Fruit fly (Drosophila melanogaster): Measurements from ENCODE around the gene CG4768.
A peak's percentile ranks its signal among the peaks of the same experiment; 100 is the strongest.

Gene CG4768

DNA sequence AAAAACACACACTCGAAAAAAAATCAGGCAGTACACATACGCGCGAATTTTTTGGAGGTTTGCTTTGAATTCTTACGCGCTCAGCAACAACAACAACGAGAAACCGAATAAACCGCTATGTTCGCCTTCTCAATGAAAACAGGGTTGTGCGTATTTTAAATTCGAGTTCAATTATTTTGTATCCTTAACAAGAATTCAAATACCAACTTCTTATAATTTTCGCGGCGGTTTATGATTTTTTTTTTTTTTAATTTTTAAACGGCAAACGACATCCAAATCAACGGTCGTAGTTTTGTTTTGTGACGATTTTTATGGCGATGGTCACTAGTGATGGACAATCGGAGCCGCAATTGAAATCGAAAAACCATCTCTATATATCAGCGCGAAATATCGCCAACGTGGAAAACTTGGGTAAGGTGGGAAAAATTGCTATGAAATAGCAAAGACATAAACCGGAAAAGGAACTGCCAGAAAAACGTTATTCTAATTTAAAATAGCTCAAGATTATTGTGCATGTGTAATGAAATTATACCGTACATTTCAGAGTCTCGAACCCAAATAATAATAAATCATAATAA is 40.3 kb upstream of the CG4768 start, which contains the start of gene goe (continued):
- TF ChIP-seq Deaf1 (tag; optimal IDR thresholded peaks at IDR 0.05), result no peak
- no peak for TF ChIP-seq Kr (GFP tag; optimal IDR thresholded peaks at IDR 0.05)
- peak; percentile 16 for TF ChIP-seq lbe (GFP tag; optimal IDR thresholded peaks at IDR 0.05)
- peak; percentile 81 for TF ChIP-seq CG12236 (GFP tag; optimal IDR thresholded peaks at IDR 0.05)
- TF ChIP-seq CG11504 (tag; optimal IDR thresholded peaks at IDR 0.05), result peak; percentile 61
- TF ChIP-seq D (optimal IDR thresholded peaks at IDR 0.05), result no peak
- TF ChIP-seq D (GFP tag; optimal IDR thresholded peaks at IDR 0.05), result no peak
- no peak for TF ChIP-seq Tbp (GFP tag; optimal IDR thresholded peaks at IDR 0.05)
- peak; percentile 85 for TF ChIP-seq Hsf (GFP tag; optimal IDR thresholded peaks at IDR 0.05)
- peak; percentile 76 for TF ChIP-seq CG2875 (GFP tag; optimal IDR thresholded peaks at IDR 0.05)
- TF ChIP-seq CG10565 (GFP tag; optimal IDR thresholded peaks at IDR 0.05), result no peak
- peak; percentile 71 for TF ChIP-seq Oaz (GFP tag; IDR thresholded peaks at IDR 0.05)
- TF ChIP-seq Six4 (GFP tag; optimal IDR thresholded peaks at IDR 0.05), result peak; percentile 40
- peak; percentile 87 for TF ChIP-seq knrl (GFP tag; IDR thresholded peaks at IDR 0.05; ENCODE audit: partially characterized antibody)
- peak; percentile 85 for TF ChIP-seq lilli (GFP tag; optimal IDR thresholded peaks at IDR 0.05)
- TF ChIP-seq CG30403 (GFP tag; optimal IDR thresholded peaks at IDR 0.05), result peak; percentile 82
- TF ChIP-seq CG2120 (GFP tag; optimal IDR thresholded peaks at IDR 0.05), result peak; percentile 89
- no peak for TF ChIP-seq fd64A (GFP tag; optimal IDR thresholded peaks at IDR 0.05)
- TF ChIP-seq bowl (GFP tag; IDR thresholded peaks at IDR 0.05), result peak; percentile 62; the same call in 1 of the 2 replicates

DNA sequence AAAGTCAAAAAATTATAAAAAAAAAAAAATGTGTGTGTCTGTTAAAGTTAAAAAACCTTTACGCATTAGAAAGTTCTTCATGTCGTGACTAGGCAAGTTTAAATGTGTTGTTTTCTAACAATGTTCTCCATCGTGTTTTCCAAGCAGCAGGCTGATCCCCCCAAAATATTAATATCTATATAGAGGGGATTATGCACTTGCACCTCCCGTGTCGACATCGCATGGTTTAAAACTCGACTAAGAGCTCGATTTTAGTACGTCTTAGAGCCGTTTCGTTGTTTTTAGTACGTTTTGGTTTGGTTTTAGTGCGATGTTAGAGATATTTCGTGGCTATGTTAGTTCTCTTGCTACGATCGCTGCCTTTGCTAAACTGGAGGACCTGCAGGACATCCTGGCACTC is 38.9 kb upstream of the CG4768 start:
- TF ChIP-seq pita (GFP tag; optimal IDR thresholded peaks at IDR 0.05) (peak; percentile 39), CG11398 (GFP tag; optimal IDR thresholded peaks at IDR 0.05) (no peak), BEAF-32 (GFP tag; optimal IDR thresholded peaks at IDR 0.05) (peak; percentile 5), Ets97D (GFP tag; optimal IDR thresholded peaks at IDR 0.05) (peak; percentile 20), CTCF (GFP tag; optimal IDR thresholded peaks at IDR 0.05) (peak; percentile 60), HHEX (GFP tag; optimal IDR thresholded peaks at IDR 0.05) (no peak), pan (optimal IDR thresholded peaks at IDR 0.05) (no peak), pan (GFP tag; optimal IDR thresholded peaks at IDR 0.05 in 1 of 2, IDR thresholded peaks at IDR 0.05 in 1 of 2) (no peak), CG15514 (GFP tag; optimal IDR thresholded peaks at IDR 0.05) (no peak), Dip2 (GFP tag; IDR thresholded peaks at IDR 0.05) (no peak), cad (GFP tag; optimal IDR thresholded peaks at IDR 0.05) (no peak), wek (GFP tag; optimal IDR thresholded peaks at IDR 0.05) (peak; percentile 74)

DNA sequence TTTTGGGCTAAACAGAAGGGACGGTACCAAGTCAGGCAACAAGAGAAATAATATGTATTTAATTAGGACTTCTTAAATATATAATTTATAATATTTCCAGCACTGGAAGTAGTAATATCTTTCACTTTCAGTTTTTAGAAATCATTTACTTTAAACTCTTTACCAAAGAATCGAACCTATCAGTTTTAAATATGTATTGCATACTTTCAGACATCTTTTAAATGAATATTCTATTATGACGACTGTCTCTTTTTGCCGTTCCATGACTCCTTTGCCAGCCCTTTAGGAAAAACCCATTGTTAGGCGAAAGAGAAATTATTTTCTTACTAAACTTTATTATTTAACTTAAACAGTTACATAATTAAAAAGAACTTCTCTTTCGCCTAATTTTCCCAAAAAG is 34.3 kb upstream of the CG4768 start:
- TF ChIP-seq D19A (tag; optimal IDR thresholded peaks at IDR 0.05), result no peak
- peak; percentile 59 for TF ChIP-seq CG8290 (GFP tag; optimal IDR thresholded peaks at IDR 0.05)
- TF ChIP-seq CG8290 (tag; optimal IDR thresholded peaks at IDR 0.05), result no peak
- TF ChIP-seq lola (GFP tag; optimal IDR thresholded peaks at IDR 0.05), result no peak
- no peak for TF ChIP-seq Xrp1 (GFP tag; IDR thresholded peaks at IDR 0.05)
- peak; percentile 86 for TF ChIP-seq CG17612 (GFP tag; IDR thresholded peaks at IDR 0.05)
- no peak for TF ChIP-seq bbx (GFP tag; IDR thresholded peaks at IDR 0.05; ENCODE audit: partially characterized antibody)
- TF ChIP-seq Sin3A (optimal IDR thresholded peaks at IDR 0.05), result no peak
- peak in 1 of 2 experiments; percentile 33 for TF ChIP-seq Pdp1 (GFP tag; optimal IDR thresholded peaks at IDR 0.05)
- no peak for TF ChIP-seq scrt (GFP tag; optimal IDR thresholded peaks at IDR 0.05)
- TF ChIP-seq row (GFP tag; IDR thresholded peaks at IDR 0.05), result peak; percentile 20; the same call in 1 of the 3 replicates
- peak; percentile 9 for TF ChIP-seq Blimp-1 (GFP tag; optimal IDR thresholded peaks at IDR 0.05)

Measured in whole organism, embryonic.